Worm (Caenorhabditis elegans) whole organism, L4 larva: ENCODE data around the gene morc-1.
A peak's percentile ranks its signal among the peaks of the same experiment; 100 is the strongest.

Experiments used
- F44E2.7 ChIP-seq: fragments of 200-800 bp; sonication (Bioruptor generic); IDR thresholded peaks from 2 replicates; pipeline ENCODE4 v2.1.2; 2022; ENCODE audit warnings: missing genetic modification characterization, missing compliant biosample characterization
- F49E8.2 ChIP-seq: sonication (generic microtip); optimal IDR thresholded peaks from 2 replicates; lab custom pipeline; 2016; ENCODE audit warnings: missing compliant biosample characterization, mild to moderate bottlenecking, missing genetic modification characterization, borderline replicate concordance
- T26A8.4 ChIP-seq: fragments of 200-800 bp; sonication (Bioruptor generic); IDR thresholded peaks from 2 replicates; pipeline ENCODE4 v1.3.6; 2022; ENCODE audit warnings: missing genetic modification characterization, missing compliant biosample characterization
- Y48G9A.11 ChIP-seq: fragments of 200-800 bp; sonication (Bioruptor generic); IDR thresholded peaks from 2 replicates; pipeline ENCODE4 v1.3.6; 2022; ENCODE audit warnings: missing genetic modification reagents, missing genetic modification characterization, missing compliant biosample characterization
- Y5F2A.4 ChIP-seq: fragments of 200-800 bp; sonication (Bioruptor generic); optimal IDR thresholded peaks from 2 replicates; lab custom pipeline; 2018; ENCODE audit warnings: mild to moderate bottlenecking, missing genetic modification characterization, missing compliant biosample characterization
- Y75B8A.6 ChIP-seq: fragments of 200-800 bp; sonication (Bioruptor generic); IDR thresholded peaks from 2 replicates; pipeline ENCODE4 v1.3.6; 2022; ENCODE audit warnings: missing genetic modification reagents, missing genetic modification characterization, missing compliant biosample characterization
- ZK337.2 ChIP-seq: fragments of 200-800 bp; sonication (Bioruptor generic); IDR thresholded peaks from 2 replicates; pipeline ENCODE4 v1.3.6; 2022; ENCODE audit warnings: missing genetic modification reagents, missing genetic modification characterization, missing compliant biosample characterization
- aha-1 ChIP-seq: fragments of 150-350 bp; peaks from one replicate; lab custom pipeline; 2014; ENCODE audit warnings: missing biosample characterization, missing genetic modification characterization
- aly-2 ChIP-seq: sonication (generic microtip); optimal IDR thresholded peaks from 2 replicates; lab custom pipeline; 2018; ENCODE audit warnings: missing biosample characterization, missing genetic modification characterization
- arid-1 ChIP-seq: fragments of 200-800 bp; sonication (Bioruptor generic); conservative IDR thresholded peaks from 2 replicates; pipeline ENCODE4 v1.3.6; 2022; ENCODE audit warnings: missing genetic modification reagents, missing genetic modification characterization, missing compliant biosample characterization
- ceh-32 ChIP-seq: sonication (generic microtip); optimal IDR thresholded peaks from 2 replicates; lab custom pipeline; 2016; ENCODE audit warnings: mild to moderate bottlenecking, missing genetic modification characterization, missing compliant biosample characterization; ENCODE audit not compliant: poor library complexity
- ceh-44 ChIP-seq: fragments of 200-800 bp; sonication (Bioruptor generic); IDR thresholded peaks from 2 replicates; pipeline ENCODE4 v1.3.6; 2022; ENCODE audit warnings: missing genetic modification reagents, missing genetic modification characterization, missing compliant biosample characterization
- ceh-62 ChIP-seq: sonication (generic microtip); optimal IDR thresholded peaks from 2 replicates; lab custom pipeline; 2017; ENCODE audit warnings: missing biosample characterization, missing genetic modification characterization
- ceh-82 ChIP-seq: sonication (generic microtip); optimal IDR thresholded peaks from 2 replicates; lab custom pipeline; 2017; ENCODE audit warnings: missing biosample characterization, missing genetic modification characterization
- cey-2 ChIP-seq: sonication (generic microtip); optimal IDR thresholded peaks from 3 replicates; lab custom pipeline; 2017; ENCODE audit warnings: missing genetic modification characterization, mild to moderate bottlenecking, missing compliant biosample characterization, antibody characterized with exemption, borderline replicate concordance; ENCODE audit not compliant: insufficient read depth
- daf-16 ChIP-seq, 3 experiments: sonication (generic microtip); optimal IDR thresholded peaks; 2 replicates each; lab custom pipeline; 2016 to 2017; ENCODE audit warnings: missing genetic modification characterization in 3 of 3, missing genetic modification reagents in 3 of 3, mild to moderate bottlenecking in 2 of 3, missing compliant biosample characterization in 2 of 3, missing biosample characterization in 1 of 3, moderate library complexity in 1 of 3
- daf-19 ChIP-seq: fragments of 200-800 bp; sonication (Bioruptor generic); conservative IDR thresholded peaks from 2 replicates; pipeline ENCODE4 v1.3.6; 2022; ENCODE audit warnings: missing genetic modification characterization, missing compliant biosample characterization
- dmd-6 ChIP-seq: fragments of 200-800 bp; sonication (Bioruptor generic); IDR thresholded peaks from 2 replicates; pipeline ENCODE4 v1.3.6; 2022; ENCODE audit warnings: missing genetic modification reagents, missing genetic modification characterization, missing compliant biosample characterization
- dmd-9 ChIP-seq: fragments of 200-800 bp; sonication (Bioruptor generic); IDR thresholded peaks from 2 replicates; pipeline ENCODE4 v1.3.6; 2022; ENCODE audit warnings: missing genetic modification reagents, missing genetic modification characterization, missing compliant biosample characterization
- dpl-1 ChIP-seq: fragments of 150-350 bp; optimal IDR thresholded peaks from 2 replicates; lab custom pipeline; 2014; ENCODE audit warnings: missing biosample characterization, missing genetic modification reagents, missing genetic modification characterization
- dve-1 ChIP-seq: sonication (generic microtip); optimal IDR thresholded peaks from 2 replicates; lab custom pipeline; 2017; ENCODE audit warnings: antibody characterized with exemption, mild to moderate bottlenecking, missing genetic modification characterization, missing compliant biosample characterization; ENCODE audit not compliant: insufficient read depth
- egl-27 ChIP-seq: sonication (generic microtip); optimal IDR thresholded peaks from 3 replicates; lab custom pipeline; 2017; ENCODE audit warnings: missing biosample characterization, missing genetic modification reagents, missing genetic modification characterization
- hif-1 ChIP-seq, 2 experiments: sonication (generic microtip); optimal IDR thresholded peaks; 2 replicates each; lab custom pipeline; 2016 to 2017; ENCODE audit warnings: missing compliant biosample characterization in 2 of 2, missing genetic modification characterization in 2 of 2, missing genetic modification reagents in 2 of 2, missing genotype in 2 of 2, mild to moderate bottlenecking in 1 of 2
- jun-1 ChIP-seq: fragments of 150-350 bp; optimal IDR thresholded peaks from 2 replicates; lab custom pipeline; 2014; ENCODE audit warnings: missing biosample characterization, missing genetic modification reagents, missing genetic modification characterization
- lim-7 ChIP-seq: fragments of 200-800 bp; sonication (Bioruptor generic); IDR thresholded peaks from 2 replicates; pipeline ENCODE4 v1.3.6; 2022; ENCODE audit warnings: missing genetic modification characterization, missing compliant biosample characterization
- lin-13 ChIP-seq: fragments of 150-350 bp; optimal IDR thresholded peaks from 2 replicates; lab custom pipeline; 2014; ENCODE audit warnings: missing biosample characterization, missing genetic modification reagents, missing genetic modification characterization
- lsy-2 ChIP-seq, 2 experiments: fragments of 150-350 bp in 1 of 2; sonication (generic microtip) in 1 of 2; optimal IDR thresholded peaks; 2 replicates each; lab custom pipeline; 2014 to 2017; ENCODE audit warnings: missing biosample characterization in 2 of 2, missing genetic modification characterization in 2 of 2
- mdl-1 ChIP-seq, 2 experiments: fragments of 150-350 bp in 1 of 2; sonication (generic microtip) in 1 of 2; optimal IDR thresholded peaks; 2 replicates each; lab custom pipeline; 2014 to 2017; ENCODE audit warnings: missing biosample characterization in 2 of 2, missing genetic modification characterization in 2 of 2
- mes-2 ChIP-seq: sonication (generic microtip); optimal IDR thresholded peaks from 2 replicates; lab custom pipeline; 2016; ENCODE audit warnings: missing genotype, mild to moderate bottlenecking, missing genetic modification characterization, missing compliant biosample characterization; ENCODE audit not compliant: poor library complexity, severe bottlenecking
- nhr-11 ChIP-seq: fragments of 150-350 bp; optimal IDR thresholded peaks from 2 replicates; lab custom pipeline; 2014; ENCODE audit warnings: missing biosample characterization, missing genetic modification characterization
- nhr-25 ChIP-seq: sonication (generic microtip); optimal IDR thresholded peaks from 2 replicates; lab custom pipeline; 2017; ENCODE audit warnings: missing genetic modification characterization, mild to moderate bottlenecking, missing compliant biosample characterization, antibody characterized with exemption, moderate library complexity, borderline replicate concordance; ENCODE audit not compliant: insufficient read depth
- nhr-41 ChIP-seq: fragments of 200-800 bp; sonication (Bioruptor generic); IDR thresholded peaks from 2 replicates; pipeline ENCODE4 v1.3.6; 2022; ENCODE audit warnings: missing genetic modification reagents, missing genetic modification characterization, missing compliant biosample characterization
- nhr-42 ChIP-seq: fragments of 200-800 bp; sonication (Bioruptor generic); IDR thresholded peaks from 2 replicates; pipeline ENCODE4 v1.3.6; 2022; ENCODE audit warnings: missing genetic modification characterization, missing compliant biosample characterization
- nhr-76 ChIP-seq: fragments of 150-350 bp; optimal IDR thresholded peaks from 2 replicates; lab custom pipeline; 2014; ENCODE audit warnings: missing biosample characterization, missing genetic modification characterization
- pha-4 ChIP-seq, 2 experiments: fragments of 150-350 bp in 1 of 2; fragments of 200-800 bp in 1 of 2; sonication (Bioruptor generic) in 1 of 2; IDR thresholded peaks in 1 of 2; optimal IDR thresholded peaks in 1 of 2; 2 replicates each; pipeline versions ENCODE4 v1.3.6 to Lab custom; 2014 to 2022; ENCODE audit warnings: missing genetic modification characterization in 2 of 2, missing genetic modification reagents in 2 of 2, missing biosample characterization in 1 of 2, missing compliant biosample characterization in 1 of 2
- sdz-12 ChIP-seq: fragments of 200-800 bp; sonication (Bioruptor generic); optimal IDR thresholded peaks from 2 replicates; lab custom pipeline; 2018; ENCODE audit warnings: mild to moderate bottlenecking, missing genetic modification characterization, missing compliant biosample characterization
- skn-1 ChIP-seq: fragments of 150-350 bp; optimal IDR thresholded peaks from 2 replicates; lab custom pipeline; 2014; ENCODE audit warnings: missing biosample characterization, missing genetic modification characterization
- spr-3 ChIP-seq: fragments of 200-800 bp; sonication (Bioruptor generic); optimal IDR thresholded peaks from 2 replicates; lab custom pipeline; 2018; ENCODE audit warnings: mild to moderate bottlenecking, missing genetic modification characterization, missing compliant biosample characterization
- tag-97 ChIP-seq: fragments of 200-800 bp; sonication (Bioruptor generic); IDR thresholded peaks from 2 replicates; pipeline ENCODE4 v1.3.6; 2022; ENCODE audit warnings: missing genetic modification characterization, missing compliant biosample characterization
- tra-1 ChIP-seq: fragments of 200-800 bp; sonication (Bioruptor generic); IDR thresholded peaks from 2 replicates; pipeline ENCODE4 v1.3.6; 2022; ENCODE audit warnings: missing genetic modification reagents, missing genetic modification characterization, missing compliant biosample characterization
- unc-130 ChIP-seq: sonication (generic microtip); optimal IDR thresholded peaks from 2 replicates; lab custom pipeline; 2016; ENCODE audit warnings: missing genetic modification reagents, missing genetic modification characterization, missing compliant biosample characterization
- zfp-2 ChIP-seq: sonication (generic microtip); optimal IDR thresholded peaks from 2 replicates; lab custom pipeline; 2016; ENCODE audit warnings: mild to moderate bottlenecking, missing genetic modification characterization, missing compliant biosample characterization
- zip-2 ChIP-seq: fragments of 150-350 bp; optimal IDR thresholded peaks from 2 replicates; lab custom pipeline; 2014; ENCODE audit warnings: missing biosample characterization, missing genetic modification characterization

morc-1 gene

ce11 chrIII:5206861-5207414 lies at the start of gene morc-1:
Gene morc-1, minus strand, starts transcription at chrIII:5206911.
- no peak for TF ChIP-seq lim-7 (GFP tag; lab: Robert Waterston, UW)
- TF ChIP-seq egl-27 (tag; lab: Kevin White, UChicago), result no peak
- peak; percentile 81 for TF ChIP-seq aha-1 (tag; lab: Kevin White, UChicago)
- TF ChIP-seq F44E2.7 (GFP tag; lab: Robert Waterston, UW), result no peak
- TF ChIP-seq dmd-9 (GFP tag; lab: Robert Waterston, UW), result no peak
- no peak for TF ChIP-seq dmd-6 (GFP tag; lab: Robert Waterston, UW)
- TF ChIP-seq ceh-82, result no peak
- no peak for TF ChIP-seq mdl-1 (tag; optimal IDR thresholded peaks at IDR 0.05; lab: Kevin White, UChicago)
- TF ChIP-seq nhr-11, result no peak
- TF ChIP-seq dve-1 (tag; lab: Kevin White, UChicago), result no peak
- TF ChIP-seq Y48G9A.11, result 0 out of 2 replicates have a peak, but pooled peaks have one; percentile 14
- no peak for TF ChIP-seq nhr-76 (tag; lab: Kevin White, UChicago)
- TF ChIP-seq T26A8.4 (GFP tag; lab: Robert Waterston, UW), result no peak
- peak; percentile 34 for TF ChIP-seq mes-2 (tag; lab: Kevin White, UChicago)
- no peak for TF ChIP-seq spr-3
- no peak for TF ChIP-seq ZK337.2 (GFP tag; lab: Robert Waterston, UW)
- no peak for TF ChIP-seq arid-1 (GFP tag; lab: Robert Waterston, UW)
- no peak for TF ChIP-seq pha-4 (GFP tag; IDR thresholded peaks at IDR 0.05; lab: Robert Waterston, UW)
- TF ChIP-seq pha-4 (tag; optimal IDR thresholded peaks at IDR 0.05; lab: Kevin White, UChicago), result no peak
- TF ChIP-seq ceh-44 (GFP tag; lab: Robert Waterston, UW), result no peak
- no peak for TF ChIP-seq lin-13 (GFP tag; lab: Kevin White, UChicago)
- no peak for TF ChIP-seq F49E8.2 (tag; lab: Kevin White, UChicago)
- no peak for TF ChIP-seq ceh-32 (tag; lab: Kevin White, UChicago)
- TF ChIP-seq zfp-2 (tag; lab: Kevin White, UChicago), result no peak
- TF ChIP-seq skn-1 (tag; lab: Kevin White, UChicago), result no peak
- no peak for TF ChIP-seq cey-2 (tag; lab: Kevin White, UChicago)
- TF ChIP-seq sdz-12 (GFP tag; lab: Kevin White, UChicago), result no peak
- no peak for TF ChIP-seq dpl-1 (GFP tag; lab: Kevin White, UChicago)
- TF ChIP-seq aly-2 (tag; lab: Kevin White, UChicago), result no peak
- no peak for TF ChIP-seq nhr-42 (GFP tag; lab: Robert Waterston, UW)
- no peak for TF ChIP-seq nhr-25 (tag; lab: Kevin White, UChicago)
- no peak for TF ChIP-seq daf-19 (GFP tag; lab: Robert Waterston, UW)
- no peak for TF ChIP-seq nhr-41 (GFP tag; lab: Robert Waterston, UW)
- TF ChIP-seq hif-1 (tag; optimal IDR thresholded peaks at IDR 0.05; lab: Kevin White, UChicago), result no peak
- no peak for TF ChIP-seq Y75B8A.6 (GFP tag; lab: Robert Waterston, UW)
- no peak for TF ChIP-seq ceh-62 (tag; lab: Kevin White, UChicago)
- TF ChIP-seq tag-97 (GFP tag; lab: Robert Waterston, UW), result no peak
- no peak for TF ChIP-seq tra-1 (GFP tag; lab: Robert Waterston, UW)
- TF ChIP-seq Y5F2A.4, result no peak
- no peak for TF ChIP-seq jun-1
- TF ChIP-seq daf-16 (GFP tag; optimal IDR thresholded peaks at IDR 0.05; lab: Kevin White, UChicago), result no peak
- no peak for TF ChIP-seq daf-16 (tag; optimal IDR thresholded peaks at IDR 0.05; lab: Kevin White, UChicago)
- TF ChIP-seq lsy-2 (tag; optimal IDR thresholded peaks at IDR 0.05; lab: Kevin White, UChicago), result peak in 1 of 2 experiments; percentile 49
- TF ChIP-seq zip-2 (tag; lab: Kevin White, UChicago), result no peak
- peak; percentile 15 for TF ChIP-seq unc-130 (GFP tag; lab: Kevin White, UChicago)
- TF ChIP-seq, all 104 proteins: peak for 5
